Worm (Caenorhabditis elegans): ENCODE measurements around the gene Y43B11AR.3.

DNA sequence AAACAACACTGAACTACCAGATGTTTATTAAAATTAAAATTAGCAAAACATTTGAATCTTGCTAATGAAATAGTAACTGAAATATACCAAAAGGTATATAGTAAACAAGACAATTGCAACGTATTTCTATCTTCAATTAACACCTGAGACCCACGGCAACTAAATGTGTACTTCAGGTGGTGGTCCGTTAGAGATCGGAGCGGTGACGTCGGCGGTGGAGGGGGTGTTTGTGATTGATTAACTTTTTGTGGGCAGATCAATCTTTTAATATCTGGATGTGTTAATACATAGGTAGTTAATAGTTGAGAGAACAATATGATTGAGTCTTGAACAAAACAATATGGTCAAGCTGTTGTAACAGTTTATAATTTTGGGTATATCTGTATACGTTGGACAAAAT is 12.6 kb upstream of the Y43B11AR.3 start:
- TF ChIP-seq nhr-11 (tag; optimal IDR thresholded peaks at IDR 0.05) (no peak), ceh-9 (tag; optimal IDR thresholded peaks at IDR 0.05) (no peak), unc-62 (GFP tag; optimal IDR thresholded peaks at IDR 0.05) (no peak), hmg-11 (tag; optimal IDR thresholded peaks at IDR 0.05) (no peak), nhr-77 (tag; optimal IDR thresholded peaks at IDR 0.05) (no peak), nhr-76 (tag; optimal IDR thresholded peaks at IDR 0.05) (no peak), daf-12 (tag; optimal IDR thresholded peaks at IDR 0.05) (no peak), ceh-82 (tag; optimal IDR thresholded peaks at IDR 0.05) (no peak), nhr-43 (tag; optimal IDR thresholded peaks at IDR 0.05; ENCODE audit: poor library complexity, severe bottlenecking) (no peak), fos-1 (tag; optimal IDR thresholded peaks at IDR 0.05) (no peak), nhr-28 (tag; optimal IDR thresholded peaks at IDR 0.05) (no peak), R02D3.7 (tag; optimal IDR thresholded peaks at IDR 0.05) (no peak), mdl-1 (tag; optimal IDR thresholded peaks at IDR 0.05) (no peak), lin-39 (tag; optimal IDR thresholded peaks at IDR 0.05) (peak; percentile 0)

Measured in whole organism, L3 larva.